Fruit fly (Drosophila melanogaster) S2 (cell line): ENCODE measurements around the gene CG43169.

Experiments
- CG8478 ChIP-seq: fragments of >200 bp; optimal IDR thresholded peaks from 2 replicates; lab custom pipeline; 2018
- CTCF ChIP-seq, 2 experiments: fragments of >200 bp; optimal IDR thresholded peaks; 2 replicates each; lab custom pipeline; 2018

DNA sequence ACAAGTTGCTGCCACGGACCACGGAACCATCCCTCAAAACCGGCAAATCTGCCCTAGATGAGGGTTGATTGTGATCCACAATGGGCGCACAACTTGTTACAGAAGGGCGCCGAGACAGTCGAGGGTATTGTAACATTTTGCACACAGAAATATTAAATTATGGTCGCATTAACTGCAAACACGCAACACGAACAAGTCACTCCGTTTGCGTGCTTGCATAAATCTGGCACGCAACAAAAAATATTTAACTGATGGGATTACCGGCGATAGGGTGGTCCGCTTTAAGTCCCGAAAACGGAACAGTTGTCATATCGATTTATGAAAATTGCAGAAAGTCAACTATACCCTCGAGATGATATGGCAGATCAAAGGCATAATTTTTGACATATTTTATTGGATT lies 36.5 kb downstream of the CG43169 start:
- no peak for TF ChIP-seq CTCF (optimal IDR thresholded peaks at IDR 0.05; lab: Kevin White, UChicago)
- no peak for TF ChIP-seq CG8478 (lab: Kevin White, UChicago)
